Fruit fly (Drosophila melanogaster) whole organism, embryonic: ENCODE results near the gene CG33796.
A peak's percentile ranks its signal among the peaks of the same experiment; 100 is the strongest.

Source experiments
- Atf6 ChIP-seq: fragments of 200-800 bp; sonication (Bioruptor generic); IDR thresholded peaks from 2 replicates; pipeline ENCODE4 v1.3.6; 2022; ENCODE audit warnings: missing biosample characterization, missing genetic modification characterization
- B-H2 ChIP-seq: fragments of 200-800 bp; sonication (Bioruptor generic); optimal IDR thresholded peaks from 2 replicates; lab custom pipeline; 2018; ENCODE audit warnings: missing biosample characterization, mild to moderate bottlenecking, missing genetic modification characterization
- CG10321 ChIP-seq: fragments of 200-800 bp; sonication (Bioruptor generic); IDR thresholded peaks from 2 replicates; pipeline ENCODE4 v1.3.6; 2022; ENCODE audit warnings: missing biosample characterization, missing genetic modification characterization
- CG12769 ChIP-seq: fragments of 200-800 bp; sonication (Bioruptor generic); optimal IDR thresholded peaks from 2 replicates; lab custom pipeline; 2019; ENCODE audit warnings: missing biosample characterization, mild to moderate bottlenecking, missing genetic modification characterization, moderate library complexity
- CG13894 ChIP-seq: fragments of 200-800 bp; sonication (Bioruptor generic); optimal IDR thresholded peaks from 3 replicates; lab custom pipeline; 2018; ENCODE audit warnings: missing biosample characterization, mild to moderate bottlenecking, missing genetic modification characterization, moderate library complexity
- CG16815 ChIP-seq: fragments of 200-800 bp; sonication (Bioruptor generic); optimal IDR thresholded peaks from 3 replicates; lab custom pipeline; 2017; ENCODE audit warnings: missing biosample characterization, mild to moderate bottlenecking, missing genetic modification characterization
- CG16863 ChIP-seq: fragments of 200-800 bp; sonication (Bioruptor generic); optimal IDR thresholded peaks from 3 replicates; lab custom pipeline; 2016; ENCODE audit warnings: missing biosample characterization, missing genetic modification characterization
- CG34422 ChIP-seq: fragments of 200-800 bp; sonication (Bioruptor generic); IDR thresholded peaks from 3 replicates; pipeline ENCODE4 v1.3.6; 2022; ENCODE audit warnings: missing biosample characterization, missing genetic modification characterization
- CG7372 ChIP-seq: fragments of 200-800 bp; sonication (Bioruptor generic); IDR thresholded peaks from 2 replicates; pipeline ENCODE4 v1.3.6; 2022; ENCODE audit warnings: missing biosample characterization, missing genetic modification characterization
- CG7987 ChIP-seq: fragments of 200-800 bp; sonication (Bioruptor generic); optimal IDR thresholded peaks from 2 replicates; lab custom pipeline; 2018; ENCODE audit warnings: missing biosample characterization, mild to moderate bottlenecking, missing genetic modification characterization, moderate library complexity
- CG8290 ChIP-seq, 3 experiments: fragments of 200-800 bp; sonication (Bioruptor generic); optimal IDR thresholded peaks; 2 replicates each; lab custom pipeline; 2016 to 2019; ENCODE audit warnings: missing biosample characterization in 3 of 3, missing genetic modification characterization in 3 of 3, mild to moderate bottlenecking in 2 of 3, moderate library complexity in 1 of 3
- CG8388 ChIP-seq: fragments of 200-800 bp; sonication (Bioruptor generic); optimal IDR thresholded peaks from 2 replicates; lab custom pipeline; 2019; ENCODE audit warnings: missing biosample characterization, mild to moderate bottlenecking, missing genetic modification characterization, moderate library complexity
- Drgx ChIP-seq: fragments of 200-800 bp; sonication (Bioruptor generic); IDR thresholded peaks from 2 replicates; pipeline ENCODE4 v1.3.6; 2022; ENCODE audit warnings: missing biosample characterization, missing genetic modification characterization
- E2f1 ChIP-seq: fragments of 200-800 bp; sonication (Bioruptor generic); IDR thresholded peaks from 2 replicates; pipeline ENCODE4 v1.3.6; 2022; ENCODE audit warnings: missing biosample characterization, missing genetic modification characterization
- Elba2 ChIP-seq: fragments of 200-800 bp; sonication (Bioruptor generic); optimal IDR thresholded peaks from 3 replicates; lab custom pipeline; 2016; ENCODE audit warnings: missing biosample characterization, missing genetic modification characterization
- Kr ChIP-seq: fragments of 200-800 bp; sonication (Bioruptor generic); optimal IDR thresholded peaks from 2 replicates; lab custom pipeline; 2017; ENCODE audit warnings: missing biosample characterization, mild to moderate bottlenecking, missing genetic modification characterization
- Lim3 ChIP-seq: fragments of 200-800 bp; sonication (Bioruptor generic); IDR thresholded peaks from 2 replicates; pipeline ENCODE4 v1.3.6; 2022; ENCODE audit warnings: missing biosample characterization, missing genetic modification characterization
- MTF-1 ChIP-seq: fragments of 200-800 bp; sonication (Bioruptor generic); optimal IDR thresholded peaks from 2 replicates; lab custom pipeline; 2018; ENCODE audit warnings: missing biosample characterization, mild to moderate bottlenecking, missing genetic modification characterization, borderline replicate concordance
- Mad ChIP-seq: fragments of 200-800 bp; sonication (Bioruptor generic); optimal IDR thresholded peaks from 2 replicates; lab custom pipeline; 2016; ENCODE audit warnings: missing biosample characterization, missing genetic modification characterization
- Max ChIP-seq: fragments of 200-800 bp; sonication (Bioruptor generic); optimal IDR thresholded peaks from 2 replicates; lab custom pipeline; 2016; ENCODE audit warnings: missing biosample characterization, mild to moderate bottlenecking, missing genetic modification characterization
- Med ChIP-seq: fragments of 200-800 bp; sonication (Bioruptor generic); peaks from one replicate; lab custom pipeline; 2016; ENCODE audit warnings: missing biosample characterization, missing genetic modification characterization, mild to moderate bottlenecking, inconsistent platforms, moderate library complexity
- NC2β ChIP-seq: fragments of 200-800 bp; sonication (Bioruptor generic); optimal IDR thresholded peaks from 2 replicates; lab custom pipeline; 2016; ENCODE audit warnings: missing biosample characterization, missing genetic modification characterization
- Nf-YA ChIP-seq: fragments of 200-800 bp; sonication (Bioruptor generic); IDR thresholded peaks from 2 replicates; pipeline ENCODE4 v1.3.6; 2022; ENCODE audit warnings: missing biosample characterization, missing genetic modification characterization
- Pdp1 ChIP-seq, 2 experiments: fragments of 200-800 bp; sonication (Bioruptor generic); optimal IDR thresholded peaks; 3 replicates each; lab custom pipeline; 2016; ENCODE audit warnings: missing biosample characterization in 2 of 2, missing genetic modification characterization in 2 of 2, mild to moderate bottlenecking in 1 of 2, moderate library complexity in 1 of 2
- Ssrp ChIP-seq: fragments of 200-800 bp; sonication (Bioruptor generic); optimal IDR thresholded peaks from 2 replicates; lab custom pipeline; 2018; ENCODE audit warnings: missing biosample characterization, mild to moderate bottlenecking, missing genetic modification characterization, moderate library complexity
- Xbp1 ChIP-seq: fragments of 200-800 bp; sonication (Bioruptor generic); optimal IDR thresholded peaks from 3 replicates; lab custom pipeline; 2016; ENCODE audit warnings: missing biosample characterization, mild to moderate bottlenecking, missing genetic modification characterization
- ase ChIP-seq: fragments of 200-800 bp; sonication (Bioruptor generic); IDR thresholded peaks from 3 replicates; pipeline ENCODE4 v1.3.6; 2022; ENCODE audit warnings: missing biosample characterization, missing genetic modification characterization
- ato ChIP-seq: fragments of 200-800 bp; sonication (Bioruptor generic); IDR thresholded peaks from 2 replicates; pipeline ENCODE4 v1.3.6; 2022; ENCODE audit warnings: missing biosample characterization, missing genetic modification characterization; ENCODE audit not compliant: partially characterized antibody
- bsh ChIP-seq, 2 experiments: fragments of 200-800 bp; sonication (Bioruptor generic); optimal IDR thresholded peaks; 2 replicates each; lab custom pipeline; 2017 to 2018; ENCODE audit warnings: mild to moderate bottlenecking in 2 of 2, missing biosample characterization in 2 of 2, missing genetic modification characterization in 2 of 2, moderate library complexity in 1 of 2
- cwo ChIP-seq: fragments of 200-800 bp; sonication (Bioruptor generic); optimal IDR thresholded peaks from 3 replicates; lab custom pipeline; 2017; ENCODE audit warnings: missing biosample characterization, missing genetic modification characterization, mild to moderate bottlenecking, moderate library complexity, missing genetic modification reagents
- eve ChIP-seq, 2 experiments: fragments of >200 bp; optimal IDR thresholded peaks; 2 replicates each; lab custom pipeline; 2017; ENCODE audit warnings: missing biosample characterization in 2 of 2, missing genetic modification characterization in 2 of 2
- eyg ChIP-seq: fragments of 200-800 bp; sonication (Bioruptor generic); optimal IDR thresholded peaks from 3 replicates; lab custom pipeline; 2016; ENCODE audit warnings: missing biosample characterization, missing genetic modification characterization
- gfzf ChIP-seq: fragments of 200-800 bp; sonication (Bioruptor generic); optimal IDR thresholded peaks from 2 replicates; lab custom pipeline; 2016; ENCODE audit warnings: missing biosample characterization, mild to moderate bottlenecking, missing genetic modification characterization, moderate library complexity
- lab ChIP-seq: fragments of 200-800 bp; sonication (Bioruptor generic); optimal IDR thresholded peaks from 3 replicates; lab custom pipeline; 2017; ENCODE audit warnings: missing biosample characterization, missing genetic modification characterization, mild to moderate bottlenecking, moderate library complexity, missing genetic modification reagents
- lmd ChIP-seq: fragments of 200-800 bp; sonication (Bioruptor generic); IDR thresholded peaks from 2 replicates; pipeline ENCODE4 v1.3.6; 2022; ENCODE audit warnings: missing biosample characterization, missing genetic modification characterization
- nom ChIP-seq: fragments of 200-800 bp; sonication (Bioruptor generic); optimal IDR thresholded peaks from 2 replicates; lab custom pipeline; 2017; ENCODE audit warnings: missing biosample characterization, missing genetic modification characterization, mild to moderate bottlenecking, moderate library complexity, missing genetic modification reagents
- onecut ChIP-seq: fragments of 200-800 bp; sonication (Bioruptor generic); IDR thresholded peaks from 2 replicates; pipeline ENCODE4 v1.3.6; 2022; ENCODE audit warnings: missing biosample characterization, missing genetic modification characterization
- pan ChIP-seq, 4 experiments: fragments of >200 bp in 3 of 4; fragments of 200-800 bp in 1 of 4; sonication (Bioruptor generic) in 1 of 4; optimal IDR thresholded peaks in 3 of 4; IDR thresholded peaks in 1 of 4; 2 replicates each; pipeline versions ENCODE4 v1.3.6 to Lab custom; 2017 to 2022; ENCODE audit warnings: missing biosample characterization in 2 of 4, missing genetic modification characterization in 2 of 4, mixed read lengths in 1 of 4
- pfk ChIP-seq: fragments of 200-800 bp; sonication (Bioruptor generic); optimal IDR thresholded peaks from 2 replicates; lab custom pipeline; 2018; ENCODE audit warnings: missing biosample characterization, mild to moderate bottlenecking, missing genetic modification characterization, moderate library complexity
- toy ChIP-seq: fragments of 200-800 bp; sonication (Bioruptor generic); IDR thresholded peaks from 2 replicates; pipeline ENCODE4 v1.3.6; 2022; ENCODE audit warnings: missing biosample characterization, missing genetic modification characterization
- tx ChIP-seq: fragments of 200-800 bp; sonication (Bioruptor generic); optimal IDR thresholded peaks from 2 replicates; lab custom pipeline; 2016; ENCODE audit warnings: missing biosample characterization, missing genetic modification characterization

CG33796 gene

DNA sequence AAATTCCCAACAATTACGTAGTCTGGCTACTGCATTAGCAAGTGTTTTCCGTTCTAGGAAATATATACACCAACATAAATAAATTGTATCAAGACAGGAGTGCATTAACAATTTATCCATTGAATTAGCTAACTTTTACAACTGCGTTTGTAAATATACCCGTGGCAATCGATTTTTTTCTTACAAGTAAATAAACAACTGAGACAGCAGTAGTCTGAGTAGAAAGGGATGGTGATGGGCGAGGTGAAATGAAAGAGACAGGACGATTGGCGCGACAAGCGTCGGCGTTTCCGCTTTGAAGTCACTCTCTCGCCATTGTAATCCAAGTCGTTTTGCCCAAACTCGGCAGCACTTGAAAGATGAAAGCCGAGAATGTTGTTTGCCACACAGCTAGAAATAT, 14.4 kb downstream of the CG33796 start:
- TF ChIP-seq CG10321 (GFP tag; lab: Robert Waterston, UW) (peak; percentile 52; the same call in 1 of the 2 replicates), Med (GFP tag; lab: Kevin White, UChicago) (peak; percentile 40), Atf6 (no peak), pan (optimal IDR thresholded peaks at IDR 0.05; lab: Kevin White, UChicago) (no peak), pan (GFP tag; optimal IDR thresholded peaks at IDR 0.05 in 1 of 2, IDR thresholded peaks at IDR 0.05 in 1 of 2) (peak in 1 of 2 experiments; percentile 62), onecut (GFP tag; lab: Robert Waterston, UW) (peak; percentile 56)

DNA sequence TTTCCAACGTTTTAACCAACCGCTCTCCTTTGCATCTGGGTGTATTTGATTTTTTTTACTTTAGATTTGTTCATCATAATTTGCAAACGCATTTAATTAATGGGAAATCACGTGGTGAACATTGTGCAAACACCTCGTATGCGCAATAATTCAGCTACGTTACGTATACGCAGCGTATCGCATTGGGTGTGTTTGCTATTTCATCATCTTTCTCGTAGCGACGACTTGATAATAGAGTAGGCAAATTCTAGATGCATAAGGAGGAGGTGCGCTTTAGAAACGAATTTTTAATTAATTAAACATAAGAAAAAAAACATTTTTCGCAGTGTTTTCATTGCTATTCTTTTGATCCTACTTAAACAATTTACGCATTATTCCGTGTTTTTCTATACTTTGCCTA, 16.3 kb downstream of the CG33796 start:
- no peak for TF ChIP-seq E2f1 (GFP tag; lab: Robert Waterston, UW)
- TF ChIP-seq Kr (GFP tag; lab: Kevin White, UChicago): no peak
- TF ChIP-seq ase (GFP tag; lab: Robert Waterston, UW): no peak
- no peak for TF ChIP-seq eyg
- TF ChIP-seq CG16863: no peak
- peak in 1 of 2 experiments; percentile 1 for TF ChIP-seq Pdp1 (GFP tag; optimal IDR thresholded peaks at IDR 0.05; lab: Kevin White, UChicago)
- no peak for TF ChIP-seq NC2β
- TF ChIP-seq gfzf (GFP tag; lab: Kevin White, UChicago): no peak
- no peak for TF ChIP-seq CG16815 (GFP tag; lab: Kevin White, UChicago)
- no peak for TF ChIP-seq ato (GFP tag; lab: Robert Waterston, UW)
- TF ChIP-seq Elba2 (GFP tag; lab: Kevin White, UChicago): no peak
- no peak for TF ChIP-seq Lim3
- peak; percentile 74; the same call in 1 of the 2 replicates for TF ChIP-seq CG7372 (GFP tag; lab: Robert Waterston, UW)
- TF ChIP-seq Max: no peak
- TF ChIP-seq Mad (GFP tag; lab: Kevin White, UChicago): no peak
- no peak for TF ChIP-seq CG34422 (GFP tag; lab: Robert Waterston, UW)
- no peak for TF ChIP-seq pfk (GFP tag; lab: Kevin White, UChicago)
- TF ChIP-seq eve (GFP tag; optimal IDR thresholded peaks at IDR 0.05; lab: Kevin White, UChicago): peak in 1 of 2 experiments; percentile 55
- no peak for TF ChIP-seq Nf-YA (GFP tag; lab: Robert Waterston, UW)
- no peak for TF ChIP-seq Xbp1 (GFP tag; lab: Kevin White, UChicago)
- no peak for TF ChIP-seq Ssrp
- no peak for TF ChIP-seq B-H2 (GFP tag; lab: Kevin White, UChicago)
- no peak for TF ChIP-seq lab

DNA sequence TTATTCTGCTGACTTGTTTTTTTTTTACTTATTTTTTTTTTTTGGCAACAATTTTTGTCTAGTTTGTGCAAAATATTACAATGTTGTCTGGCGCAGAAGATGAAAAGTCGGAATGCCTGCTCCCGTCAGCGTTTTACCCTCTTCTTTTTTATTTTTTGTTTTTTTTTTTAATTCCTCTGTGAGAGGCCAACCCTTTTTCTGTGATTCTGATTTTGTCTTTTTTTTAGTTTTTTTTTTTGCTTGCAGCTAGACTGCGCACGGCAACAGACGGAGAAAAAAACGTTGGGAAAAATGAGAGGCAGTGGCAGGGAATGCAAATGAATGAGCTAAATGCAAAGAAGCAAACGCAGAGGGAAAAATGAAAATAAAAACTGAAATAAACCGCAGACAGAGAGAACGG, 16.8 kb downstream of the CG33796 start:
- TF ChIP-seq Drgx (GFP tag; lab: Robert Waterston, UW): peak; percentile 54; the same call in 1 of the 2 replicates
- peak in 1 of 2 experiments; percentile 10 for TF ChIP-seq bsh (GFP tag; optimal IDR thresholded peaks at IDR 0.05; lab: Kevin White, UChicago)
- no peak for TF ChIP-seq ase (GFP tag; lab: Robert Waterston, UW)
- TF ChIP-seq nom (GFP tag; lab: Kevin White, UChicago): peak; percentile 64

DNA sequence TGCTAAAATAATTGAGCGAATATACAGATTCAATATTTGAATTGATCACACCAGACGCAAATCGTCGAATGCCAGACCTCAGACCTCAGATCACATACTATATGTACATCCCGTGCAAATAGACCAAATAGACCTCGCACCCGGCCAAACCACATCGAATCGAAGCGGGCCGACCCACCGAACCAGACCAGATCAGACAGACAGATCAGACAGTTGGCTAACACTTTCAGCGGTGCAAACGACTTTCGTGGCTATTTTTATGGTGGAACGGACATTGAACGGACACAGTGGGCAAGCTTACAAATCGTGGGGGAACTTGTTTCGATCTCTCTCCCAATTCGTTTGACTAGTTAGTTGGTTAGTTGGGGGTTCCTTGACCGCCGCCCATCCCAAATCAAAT, 18.2 kb downstream of the CG33796 start:
- TF ChIP-seq Med (GFP tag; lab: Kevin White, UChicago) (peak; percentile 76), pan (optimal IDR thresholded peaks at IDR 0.05; lab: Kevin White, UChicago) (no peak), pan (GFP tag; optimal IDR thresholded peaks at IDR 0.05 in 1 of 2, IDR thresholded peaks at IDR 0.05 in 1 of 2) (peak in 1 of 2 experiments; percentile 17), cwo (peak; percentile 20), Drgx (GFP tag; lab: Robert Waterston, UW) (peak; percentile 15; the same call in 1 of the 2 replicates), toy (GFP tag; lab: Robert Waterston, UW) (no peak), CG13894 (tag; lab: Kevin White, UChicago) (peak; percentile 18), tx (no peak), CG12769 (tag; lab: Kevin White, UChicago) (peak; percentile 71), CG7987 (GFP tag; lab: Kevin White, UChicago) (no peak), ato (GFP tag; lab: Robert Waterston, UW) (no peak), CG8290 (GFP tag; optimal IDR thresholded peaks at IDR 0.05; lab: Kevin White, UChicago) (no peak), CG8290 (tag; optimal IDR thresholded peaks at IDR 0.05; lab: Kevin White, UChicago) (peak in 1 of 2 experiments; percentile 9), lmd (GFP tag; lab: Robert Waterston, UW) (no peak), CG8388 (no peak), MTF-1 (GFP tag; lab: Kevin White, UChicago) (no peak)
- TF ChIP-seq, all 482 proteins: peak for 7
